Worm (Caenorhabditis elegans) whole organism, L1 larva: Measurements from ENCODE around the gene Y102A11A.5.

ENCODE experiments used
- ceh-90 ChIP-seq: sonication (generic microtip); optimal IDR thresholded peaks from 2 replicates; lab custom pipeline; 2016; ENCODE audit warnings: missing genetic modification characterization, missing compliant biosample characterization
- elt-2 ChIP-seq: sonication (generic microtip); optimal IDR thresholded peaks from 2 replicates; lab custom pipeline; 2016; ENCODE audit warnings: missing genetic modification characterization, mild to moderate bottlenecking, inconsistent platforms, missing compliant biosample characterization, missing genetic modification reagents
- fkh-10 ChIP-seq: sonication (generic microtip); optimal IDR thresholded peaks from 2 replicates; lab custom pipeline; 2017; ENCODE audit warnings: missing biosample characterization, missing genetic modification reagents, missing genetic modification characterization
- isw-1 ChIP-seq: fragments of 200-800 bp; sonication (Bioruptor generic); IDR thresholded peaks from 2 replicates; pipeline ENCODE4 v1.3.6; 2022; ENCODE audit warnings: missing genetic modification characterization, missing compliant biosample characterization
- lin-15B ChIP-seq: fragments of 150-350 bp; sonication (generic microtip); optimal IDR thresholded peaks from 3 replicates; lab custom pipeline; 2014; ENCODE audit warnings: missing biosample characterization, missing genetic modification characterization
- nhr-76 ChIP-seq: sonication (generic microtip); optimal IDR thresholded peaks from 2 replicates; lab custom pipeline; 2017; ENCODE audit warnings: missing biosample characterization, missing genetic modification characterization
- snpc-4 ChIP-seq: fragments of 150-350 bp; optimal IDR thresholded peaks from 2 replicates; lab custom pipeline; 2014; ENCODE audit warnings: missing biosample characterization, missing genetic modification characterization
- unc-62 ChIP-seq: fragments of 150-350 bp; optimal IDR thresholded peaks from 2 replicates; lab custom pipeline; 2014; ENCODE audit warnings: missing biosample characterization, missing genetic modification reagents, missing genetic modification characterization

DNA sequence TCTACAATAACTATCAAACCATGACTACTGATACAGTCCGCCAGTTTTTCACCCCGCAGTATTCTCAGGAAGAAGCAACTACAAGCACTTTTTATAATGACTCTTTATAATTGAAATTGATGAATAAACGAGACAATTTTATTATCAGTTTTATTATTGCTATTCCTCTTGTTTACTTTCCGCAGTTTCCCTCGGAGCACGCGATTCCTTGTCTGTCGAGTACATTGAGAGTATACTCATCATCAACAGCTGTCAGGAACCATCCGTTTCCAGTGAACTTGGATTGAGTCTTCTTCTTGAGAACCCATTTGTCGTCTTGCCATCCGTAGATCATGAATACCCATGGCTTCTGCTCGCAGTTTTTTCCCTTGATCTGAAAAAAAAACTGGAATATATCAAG lies 517 bp downstream of the Y102A11A.5 start:
- TF ChIP-seq nhr-76, result no peak
- TF ChIP-seq elt-2 (tag; lab: Kevin White, UChicago), result no peak
- no peak for TF ChIP-seq fkh-10 (GFP tag; lab: Kevin White, UChicago)
- TF ChIP-seq lin-15B, result no peak
- TF ChIP-seq unc-62 (GFP tag; lab: Kevin White, UChicago), result no peak
- no peak for TF ChIP-seq snpc-4 (tag; lab: Kevin White, UChicago)
- TF ChIP-seq ceh-90, result no peak
- no peak for TF ChIP-seq isw-1 (GFP tag; lab: Robert Waterston, UW)
